Worm (Caenorhabditis elegans) whole organism, L1 larva: ENCODE data around the gene ttr-45.

Experiments
- ama-1 ChIP-seq: fragments of 150-350 bp; optimal IDR thresholded peaks from 2 replicates; lab custom pipeline; 2014
- egl-27 ChIP-seq, 2 experiments: fragments of 150-350 bp in 1 of 2; sonication (generic microtip); optimal IDR thresholded peaks; 3 replicates each; lab custom pipeline; 2017 to 2018; ENCODE audit warnings: missing biosample characterization in 2 of 2, missing genetic modification characterization in 2 of 2, missing genetic modification reagents in 2 of 2
- elt-2 ChIP-seq: sonication (generic microtip); optimal IDR thresholded peaks from 2 replicates; lab custom pipeline; 2016; ENCODE audit warnings: missing genetic modification characterization, mild to moderate bottlenecking, inconsistent platforms, missing compliant biosample characterization, missing genetic modification reagents
- lin-13 ChIP-seq: fragments of 150-350 bp; optimal IDR thresholded peaks from 2 replicates; lab custom pipeline; 2014; ENCODE audit warnings: missing biosample characterization, missing genetic modification reagents, missing genetic modification characterization
- lin-39 ChIP-seq: fragments of 150-350 bp; optimal IDR thresholded peaks from 2 replicates; lab custom pipeline; 2014; ENCODE audit warnings: missing biosample characterization, missing genetic modification reagents, missing genetic modification characterization
- snpc-4 ChIP-seq: fragments of 150-350 bp; optimal IDR thresholded peaks from 2 replicates; lab custom pipeline; 2014; ENCODE audit warnings: missing biosample characterization, missing genetic modification characterization
- sox-4 ChIP-seq: sonication (generic microtip); optimal IDR thresholded peaks from 2 replicates; lab custom pipeline; 2016; ENCODE audit warnings: missing genetic modification characterization, missing compliant biosample characterization
- unc-130 ChIP-seq: fragments of 150-350 bp; optimal IDR thresholded peaks from 2 replicates; lab custom pipeline; 2017; ENCODE audit warnings: missing biosample characterization, missing genetic modification characterization, inconsistent platforms
- unc-62 ChIP-seq: fragments of 150-350 bp; optimal IDR thresholded peaks from 2 replicates; lab custom pipeline; 2014; ENCODE audit warnings: missing biosample characterization, missing genetic modification reagents, missing genetic modification characterization

- TF ChIP-seq snpc-4, result no peak
- no peak for TF ChIP-seq lin-13 (GFP tag; lab: Kevin White, UChicago)
- TF ChIP-seq unc-130, result no peak
- TF ChIP-seq unc-62 (GFP tag; lab: Kevin White, UChicago), result no peak
- TF ChIP-seq lin-39 (tag; lab: Kevin White, UChicago), result no peak
- no peak for TF ChIP-seq ama-1 (lab: Kevin White, UChicago)
- TF ChIP-seq egl-27 (tag; optimal IDR thresholded peaks at IDR 0.05; lab: Kevin White, UChicago), result no peak
- no peak for TF ChIP-seq elt-2 (tag; lab: Kevin White, UChicago)
- TF ChIP-seq sox-4 (tag; lab: Kevin White, UChicago), result no peak
These were observed 17.5 kb upstream of the ttr-45 start, which contains the start of gene pwp-1 for ce11 chrIV:13236485-13236884.
